Worm (Caenorhabditis elegans) whole organism, young adult: Measurements from ENCODE around the gene C10A4.6.

Experiments used
- F55B11.4 ChIP-seq: sonication (generic microtip); optimal IDR thresholded peaks from 2 replicates; lab custom pipeline; 2016; ENCODE audit warnings: missing compliant biosample characterization, missing genetic modification characterization, borderline replicate concordance; ENCODE audit not compliant: insufficient read depth
- egl-44 ChIP-seq: fragments of 200-800 bp; sonication (Bioruptor generic); IDR thresholded peaks from 2 replicates; pipeline ENCODE4 v1.3.6; 2022; ENCODE audit warnings: missing genetic modification reagents, missing genetic modification characterization, missing compliant biosample characterization
- lin-35 ChIP-seq, 3 experiments: fragments of 150-350 bp in 2 of 3; sonication (generic microtip) in 1 of 3; optimal IDR thresholded peaks; 2 replicates each; lab custom pipeline; 2014 to 2018; ENCODE audit warnings: missing biosample characterization in 3 of 3, missing genetic modification characterization in 3 of 3, missing genetic modification reagents in 3 of 3
- mel-28 ChIP-seq: sonication (generic microtip); optimal IDR thresholded peaks from 2 replicates; lab custom pipeline; 2016; ENCODE audit warnings: borderline replicate concordance, mild to moderate bottlenecking, missing genetic modification characterization, missing compliant biosample characterization
- nhr-179 ChIP-seq: sonication (generic microtip); optimal IDR thresholded peaks from 2 replicates; lab custom pipeline; 2016; ENCODE audit warnings: mild to moderate bottlenecking, missing genetic modification characterization, missing compliant biosample characterization
- unc-62 ChIP-seq: fragments of 150-350 bp; optimal IDR thresholded peaks from 2 replicates; lab custom pipeline; 2014; ENCODE audit warnings: missing biosample characterization, missing genetic modification reagents, missing genetic modification characterization
- ztf-26 ChIP-seq: sonication (generic microtip); optimal IDR thresholded peaks from 2 replicates; lab custom pipeline; 2017; ENCODE audit warnings: missing genetic modification characterization, missing compliant biosample characterization
- ztf-3 ChIP-seq: fragments of 200-800 bp; sonication (Bioruptor generic); optimal IDR thresholded peaks from 2 replicates; lab custom pipeline; 2018; ENCODE audit warnings: mild to moderate bottlenecking, missing genetic modification characterization, missing compliant biosample characterization

DNA sequence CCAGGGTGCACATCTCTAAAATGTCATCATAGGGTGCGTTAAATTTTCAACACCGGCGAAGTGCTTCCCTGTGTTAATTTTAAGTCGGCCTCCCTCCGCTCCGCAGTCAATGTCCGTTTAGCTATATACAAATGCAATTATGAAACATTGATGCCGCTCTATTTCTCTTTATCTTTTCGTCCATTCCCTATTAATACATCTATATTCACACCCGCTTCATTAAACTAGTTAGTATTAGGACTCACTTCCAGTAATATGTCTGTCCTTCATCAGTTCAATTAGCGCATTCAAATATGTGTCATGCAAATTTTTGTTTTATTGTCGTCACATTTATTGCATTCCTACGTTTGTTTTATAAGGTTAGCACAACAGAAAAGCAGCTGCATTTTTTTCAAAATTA, 18.4 kb upstream of the C10A4.6 start:
- TF ChIP-seq ztf-26 (tag; lab: Kevin White, UChicago) (no peak), nhr-179 (tag; lab: Kevin White, UChicago) (no peak), egl-44 (no peak), F55B11.4 (tag; lab: Kevin White, UChicago) (no peak), unc-62 (no peak), mel-28 (tag; lab: Kevin White, UChicago) (no peak), ztf-3 (GFP tag; lab: Kevin White, UChicago) (no peak), lin-35 (GFP tag; optimal IDR thresholded peaks at IDR 0.05; lab: Kevin White, UChicago) (no peak)
